Worm (Caenorhabditis elegans) whole organism, young adult: Measurements from ENCODE around the gene puf-11.

Experiments
- hmg-1.2 ChIP-seq: fragments of 200-800 bp; sonication (Bioruptor generic); IDR thresholded peaks from 2 replicates; pipeline ENCODE4 v1.3.6; 2022; ENCODE audit warnings: missing genetic modification reagents, missing genetic modification characterization, missing compliant biosample characterization
- lin-26 ChIP-seq: fragments of 200-800 bp; sonication (Bioruptor generic); IDR thresholded peaks from 2 replicates; pipeline ENCODE4 v1.3.6; 2022; ENCODE audit warnings: missing genetic modification reagents, missing genetic modification characterization, missing compliant biosample characterization

Gene puf-11

DNA sequence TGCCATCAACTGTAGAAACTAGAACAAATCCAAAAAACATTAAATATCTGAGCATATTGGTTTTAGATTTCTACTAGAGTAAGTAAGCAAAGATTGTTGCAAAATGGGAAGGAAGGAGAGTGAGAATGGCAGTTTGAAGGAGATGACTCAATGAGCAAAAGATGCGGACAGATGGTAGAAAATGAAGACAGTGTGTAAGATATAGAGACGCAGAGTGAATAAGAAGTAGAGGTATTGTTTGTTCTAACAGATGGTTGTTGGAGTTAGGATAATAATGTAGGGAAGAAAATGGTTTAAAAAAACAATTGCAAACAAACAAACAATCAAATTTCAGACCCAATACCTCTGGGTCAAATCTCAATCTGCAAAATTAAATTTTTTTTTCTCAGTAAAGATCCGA, 49.8 kb downstream of the puf-11 start, which contains the start of gene tmed-13:
Gene tmed-13, minus strand, starts transcription at position 169 of the 400 bp plus-strand sequence.
- no peak for TF ChIP-seq lin-26 (GFP tag; lab: Robert Waterston, UW)
- peak; percentile 51; the same call in 1 of the 2 replicates for TF ChIP-seq hmg-1.2 (GFP tag; lab: Robert Waterston, UW)
